5 worm cellular contexts compared by ENCODE assay signal in genomic region chrIII:4689595-4689994, ce11.
TF ChIP-seq lines count a peak whose summit lies in the region.

No protein-coding gene starts in this region.

TF ChIP-seq in whole organism, L1 larva, 84 proteins besides CTCF, POLR2A, EP300 and RAD21 (continues in another document):
- TF ChIP-seq ceh-63 (GFP tag; optimal IDR thresholded peaks at IDR 0.05; lab: Kevin White, UChicago): no peak
- peak; percentile 82 for TF ChIP-seq nhr-71 (tag; optimal IDR thresholded peaks at IDR 0.05; lab: Kevin White, UChicago)
- peak; percentile 20 to 64 (median 61) for TF ChIP-seq ceh-82 (tag; optimal IDR thresholded peaks at IDR 0.05; lab: Kevin White, UChicago)
- peak; percentile 47 for TF ChIP-seq skn-1 (tag; optimal IDR thresholded peaks at IDR 0.05; lab: Kevin White, UChicago)
- TF ChIP-seq pag-3 (tag; optimal IDR thresholded peaks at IDR 0.05; lab: Kevin White, UChicago; ENCODE audit: borderline replicate concordance, insufficient read depth): no peak
- peak; percentile 53 for TF ChIP-seq tbx-2 (tag; optimal IDR thresholded peaks at IDR 0.05; lab: Kevin White, UChicago)
- no peak for TF ChIP-seq F16B12.6 (tag; optimal IDR thresholded peaks at IDR 0.05; lab: Kevin White, UChicago)
- TF ChIP-seq grh-1 (GFP tag; IDR thresholded peaks at IDR 0.05; lab: Robert Waterston, UW): 0 out of 2 replicates have a peak, but pooled peaks have one; percentile 38
- no peak for TF ChIP-seq nhr-76 (tag; optimal IDR thresholded peaks at IDR 0.05; lab: Kevin White, UChicago)
- TF ChIP-seq ama-1 (optimal IDR thresholded peaks at IDR 0.05; lab: Kevin White, UChicago): peak; percentile 66
- peak; percentile 3 for TF ChIP-seq ceh-90 (tag; optimal IDR thresholded peaks at IDR 0.05; lab: Kevin White, UChicago)
- peak; percentile 73 for TF ChIP-seq dsc-1 (tag; optimal IDR thresholded peaks at IDR 0.05; lab: Kevin White, UChicago)
- TF ChIP-seq ces-1 (GFP tag; optimal IDR thresholded peaks at IDR 0.05; lab: Kevin White, UChicago): no peak
- no peak for TF ChIP-seq snpc-4 (tag; optimal IDR thresholded peaks at IDR 0.05; lab: Kevin White, UChicago)
- TF ChIP-seq ztf-4 (tag; optimal IDR thresholded peaks at IDR 0.05; lab: Kevin White, UChicago): peak; percentile 50
- peak; percentile 56 for TF ChIP-seq irx-1 (tag; optimal IDR thresholded peaks at IDR 0.05; lab: Kevin White, UChicago)
- TF ChIP-seq nhr-77 (tag; optimal IDR thresholded peaks at IDR 0.05; lab: Kevin White, UChicago): peak; percentile 66
- peak; percentile 71 for TF ChIP-seq elt-2 (tag; optimal IDR thresholded peaks at IDR 0.05; lab: Kevin White, UChicago)

TF ChIP-seq in whole organism, L3 larva, 47 proteins besides CTCF, POLR2A, EP300 and RAD21 (continues in another document):
- TF ChIP-seq nhr-77 (tag; optimal IDR thresholded peaks at IDR 0.05; lab: Kevin White, UChicago): no peak
- peak; percentile 42 for TF ChIP-seq ama-1 (optimal IDR thresholded peaks at IDR 0.05; lab: Kevin White, UChicago)
- TF ChIP-seq egl-5 (tag; optimal IDR thresholded peaks at IDR 0.05; lab: Kevin White, UChicago): peak; percentile 29
- no peak for TF ChIP-seq nhr-28 (tag; optimal IDR thresholded peaks at IDR 0.05; lab: Kevin White, UChicago)
- no peak for TF ChIP-seq daf-12 (tag; optimal IDR thresholded peaks at IDR 0.05; lab: Kevin White, UChicago)
- TF ChIP-seq lsy-12 (tag; optimal IDR thresholded peaks at IDR 0.05; lab: Kevin White, UChicago): peak; percentile 43
- TF ChIP-seq ztf-11 (tag; optimal IDR thresholded peaks at IDR 0.05; lab: Kevin White, UChicago): no peak
- peak; percentile 73 for TF ChIP-seq nfya-1 (tag; optimal IDR thresholded peaks at IDR 0.05; lab: Kevin White, UChicago; ENCODE audit: insufficient read depth)
- no peak for TF ChIP-seq unc-62 (GFP tag; optimal IDR thresholded peaks at IDR 0.05; lab: Kevin White, UChicago)
- TF ChIP-seq lin-15B (tag; optimal IDR thresholded peaks at IDR 0.05; lab: Kevin White, UChicago): peak; percentile 28
- TF ChIP-seq ZK546.5 (tag; optimal IDR thresholded peaks at IDR 0.05; lab: Kevin White, UChicago): no peak
- TF ChIP-seq nhr-76 (tag; optimal IDR thresholded peaks at IDR 0.05; lab: Kevin White, UChicago): peak; percentile 20
- TF ChIP-seq jun-1 (tag; optimal IDR thresholded peaks at IDR 0.05; lab: Kevin White, UChicago): peak; percentile 56
- TF ChIP-seq pha-4 (tag; optimal IDR thresholded peaks at IDR 0.05; lab: Kevin White, UChicago): peak; percentile 81
- TF ChIP-seq ztf-4 (tag; optimal IDR thresholded peaks at IDR 0.05; lab: Kevin White, UChicago): peak; percentile 40
- TF ChIP-seq mdl-1 (tag; optimal IDR thresholded peaks at IDR 0.05; lab: Kevin White, UChicago): peak; percentile 26
- TF ChIP-seq egl-27 (tag; optimal IDR thresholded peaks at IDR 0.05; lab: Kevin White, UChicago): peak; percentile 60
- TF ChIP-seq snpc-4 (tag; optimal IDR thresholded peaks at IDR 0.05; lab: Kevin White, UChicago): no peak
- TF ChIP-seq skn-1 (tag; optimal IDR thresholded peaks at IDR 0.05; lab: Kevin White, UChicago): peak; percentile 79

TF ChIP-seq in whole organism, early embryonic, 17 proteins besides CTCF, POLR2A, EP300 and RAD21:
- TF ChIP-seq F13C5.2 (tag; optimal IDR thresholded peaks at IDR 0.05; lab: Kevin White, UChicago): peak; percentile 41
- peak; percentile 69 for TF ChIP-seq B0310.2 (tag; optimal IDR thresholded peaks at IDR 0.05; lab: Kevin White, UChicago)
- TF ChIP-seq tbx-37 (GFP tag; conservative IDR thresholded peaks at IDR 0.05; lab: Robert Waterston, UW): peak; percentile 76
- no peak for TF ChIP-seq pes-1 (GFP tag; IDR thresholded peaks at IDR 0.05; lab: Robert Waterston, UW)
- peak; percentile 13 for TF ChIP-seq aly-1 (tag; optimal IDR thresholded peaks at IDR 0.05; lab: Kevin White, UChicago)
- peak; percentile 76 for TF ChIP-seq tra-4 (tag; optimal IDR thresholded peaks at IDR 0.05; lab: Kevin White, UChicago)
- TF ChIP-seq ceh-13 (GFP tag; optimal IDR thresholded peaks at IDR 0.05; lab: Kevin White, UChicago): peak; percentile 80
- TF ChIP-seq tbx-11 (GFP tag; IDR thresholded peaks at IDR 0.05; lab: Robert Waterston, UW): peak; percentile 83
- TF ChIP-seq ceh-36 (tag; optimal IDR thresholded peaks at IDR 0.05; lab: Kevin White, UChicago): peak; percentile 84
- TF ChIP-seq hnd-1 (tag; optimal IDR thresholded peaks at IDR 0.05; lab: Kevin White, UChicago): peak; percentile 64
- peak; percentile 32 for TF ChIP-seq ets-7 (tag; optimal IDR thresholded peaks at IDR 0.05; lab: Kevin White, UChicago)
- TF ChIP-seq hmbx-1 (tag; optimal IDR thresholded peaks at IDR 0.05; lab: Kevin White, UChicago): peak; percentile 44
- TF ChIP-seq flt-1 (GFP tag; IDR thresholded peaks at IDR 0.05; lab: Robert Waterston, UW): peak; percentile 76
- peak; percentile 91 for TF ChIP-seq hmg-4 (GFP tag; optimal IDR thresholded peaks at IDR 0.05; lab: Kevin White, UChicago)
- TF ChIP-seq scrt-1 (GFP tag; IDR thresholded peaks at IDR 0.05; lab: Robert Waterston, UW): peak; percentile 88
- TF ChIP-seq sea-1 (GFP tag; conservative IDR thresholded peaks at IDR 0.05; lab: Robert Waterston, UW): no peak; the same call in 1 of the 2 replicates
- TF ChIP-seq ama-1 (optimal IDR thresholded peaks at IDR 0.05; lab: Kevin White, UChicago): no peak

TF ChIP-seq in whole organism, midembryonic, 9 proteins besides CTCF, POLR2A, EP300 and RAD21:
- TF ChIP-seq tab-1 (GFP tag; IDR thresholded peaks at IDR 0.05; lab: Robert Waterston, UW): peak; percentile 93
- peak; percentile 73 for TF ChIP-seq ref-1 (GFP tag; conservative IDR thresholded peaks at IDR 0.05; lab: Robert Waterston, UW)
- peak; percentile 81 for TF ChIP-seq T22C8.4 (GFP tag; IDR thresholded peaks at IDR 0.05; lab: Robert Waterston, UW)
- TF ChIP-seq ztf-29 (GFP tag; IDR thresholded peaks at IDR 0.05; lab: Robert Waterston, UW): peak; percentile 78; the same call in 1 of the 2 replicates
- peak; percentile 89 for TF ChIP-seq ztf-23 (GFP tag; IDR thresholded peaks at IDR 0.05; lab: Robert Waterston, UW)
- TF ChIP-seq flt-1 (GFP tag; IDR thresholded peaks at IDR 0.05; lab: Robert Waterston, UW): peak; percentile 91
- peak; percentile 55 for TF ChIP-seq cog-1 (tag; optimal IDR thresholded peaks at IDR 0.05; lab: Kevin White, UChicago)
- 0 out of 2 replicates have a peak, but pooled peaks have one; percentile 53 for TF ChIP-seq klf-2 (GFP tag; conservative IDR thresholded peaks at IDR 0.05; lab: Robert Waterston, UW)
- peak; percentile 33 for TF ChIP-seq med-1 (GFP tag; optimal IDR thresholded peaks at IDR 0.05; lab: Kevin White, UChicago; ENCODE audit: insufficient read depth)

TF ChIP-seq in whole organism, young adult, 124 proteins besides CTCF, POLR2A, EP300 and RAD21 (continues in another document):
- peak; percentile 90 for TF ChIP-seq F49E8.2 (tag; optimal IDR thresholded peaks at IDR 0.05; lab: Kevin White, UChicago; ENCODE audit: insufficient read depth)
- TF ChIP-seq B0019.2 (GFP tag; conservative IDR thresholded peaks at IDR 0.05; lab: Robert Waterston, UW): peak; percentile 62; the same call in 1 of the 2 replicates
- peak; percentile 17 for TF ChIP-seq B0035.1 (tag; optimal IDR thresholded peaks at IDR 0.05; lab: Kevin White, UChicago)
- peak; percentile 69 for TF ChIP-seq snpc-1.1 (tag; optimal IDR thresholded peaks at IDR 0.05; lab: Kevin White, UChicago; ENCODE audit: insufficient read depth)
- peak; percentile 44 for TF ChIP-seq akir-1 (GFP tag; optimal IDR thresholded peaks at IDR 0.05; lab: Kevin White, UChicago)
- no peak for TF ChIP-seq mcd-1 (GFP tag; IDR thresholded peaks at IDR 0.05; lab: Robert Waterston, UW)
- 0 out of 2 replicates have a peak, but pooled peaks have one; percentile 44 for TF ChIP-seq Y79H2A.3 (GFP tag; conservative IDR thresholded peaks at IDR 0.05; lab: Robert Waterston, UW)
- TF ChIP-seq F57A8.1 (GFP tag; optimal IDR thresholded peaks at IDR 0.05; lab: Kevin White, UChicago): peak; percentile 74
- TF ChIP-seq ceh-27 (GFP tag; optimal IDR thresholded peaks at IDR 0.05; lab: Kevin White, UChicago): peak; percentile 88
- no peak for TF ChIP-seq dpl-1 (GFP tag; optimal IDR thresholded peaks at IDR 0.05; lab: Kevin White, UChicago)
- TF ChIP-seq chd-7 (tag; optimal IDR thresholded peaks at IDR 0.05; lab: Kevin White, UChicago): peak; percentile 90
- TF ChIP-seq madf-8 (GFP tag; conservative IDR thresholded peaks at IDR 0.05; lab: Robert Waterston, UW): peak; percentile 41; the same call in 1 of the 2 replicates
- TF ChIP-seq F33H1.4 (GFP tag; IDR thresholded peaks at IDR 0.05; lab: Robert Waterston, UW): peak; percentile 57
- peak; percentile 26 for TF ChIP-seq F22D6.2 (tag; optimal IDR thresholded peaks at IDR 0.05; lab: Kevin White, UChicago)
- TF ChIP-seq B0336.3 (GFP tag; IDR thresholded peaks at IDR 0.05; lab: Robert Waterston, UW): peak; percentile 71
- TF ChIP-seq ztf-3 (GFP tag; optimal IDR thresholded peaks at IDR 0.05; lab: Kevin White, UChicago): peak; percentile 36
- TF ChIP-seq unc-62 (GFP tag; optimal IDR thresholded peaks at IDR 0.05; lab: Kevin White, UChicago): peak; percentile 26
- TF ChIP-seq lsy-27 (tag; optimal IDR thresholded peaks at IDR 0.05; lab: Kevin White, UChicago; ENCODE audit: borderline replicate concordance, insufficient read depth): peak; percentile 70
- TF ChIP-seq hmg-1.2 (GFP tag; IDR thresholded peaks at IDR 0.05; lab: Robert Waterston, UW): peak; percentile 71
- TF ChIP-seq F37B4.10 (GFP tag; IDR thresholded peaks at IDR 0.05; lab: Robert Waterston, UW): 0 out of 2 replicates have a peak, but pooled peaks have one; percentile 71
- no peak for TF ChIP-seq ztf-6 (GFP tag; IDR thresholded peaks at IDR 0.05; lab: Robert Waterston, UW)
- TF ChIP-seq ztf-26 (tag; optimal IDR thresholded peaks at IDR 0.05; lab: Kevin White, UChicago): peak; percentile 4
- TF ChIP-seq Y95B8A.8 (GFP tag; IDR thresholded peaks at IDR 0.05; lab: Robert Waterston, UW): 0 out of 2 replicates have a peak, but pooled peaks have one; percentile 63
- peak; percentile 88 for TF ChIP-seq hlh-12 (tag; optimal IDR thresholded peaks at IDR 0.05; lab: Kevin White, UChicago)
- no peak for TF ChIP-seq bed-2 (GFP tag; IDR thresholded peaks at IDR 0.05; lab: Robert Waterston, UW)
- no peak for TF ChIP-seq nfya-1 (tag; optimal IDR thresholded peaks at IDR 0.05; lab: Kevin White, UChicago; ENCODE audit: borderline replicate concordance, insufficient read depth)
- TF ChIP-seq atf-7 (tag; optimal IDR thresholded peaks at IDR 0.05; lab: Kevin White, UChicago): peak; percentile 69
- peak; percentile 67 for TF ChIP-seq lsl-1 (GFP tag; optimal IDR thresholded peaks at IDR 0.05; lab: Kevin White, UChicago)
- peak; percentile 76; the same call in 1 of the 2 replicates for TF ChIP-seq ceh-40 (GFP tag; IDR thresholded peaks at IDR 0.05; lab: Robert Waterston, UW)
- peak; percentile 89 for TF ChIP-seq ztf-18 (tag; optimal IDR thresholded peaks at IDR 0.05; lab: Kevin White, UChicago)
- peak; percentile 85 for TF ChIP-seq ccch-3 (GFP tag; optimal IDR thresholded peaks at IDR 0.05; lab: Kevin White, UChicago)
- peak; percentile 45 for TF ChIP-seq tbx-9 (tag; optimal IDR thresholded peaks at IDR 0.05; lab: Kevin White, UChicago; ENCODE audit: borderline replicate concordance)

Comparison
In these comparisons a context has a peak if more than half of its experiments do, and no peak if none do; other contexts are left out.
1. Of the 8 proteins assayed by ChIP-seq in both whole organism, young adult and whole organism, L1 larva: peak only in whole organism, young adult: snpc-4 and unc-62; only in whole organism, L1 larva: dpl-1; in both: ama-1, efl-1, nhr-90 and unc-130; in neither: 0; mixed calls (peak in some experiments, not most) for 1.